Fruit fly (Drosophila melanogaster) Kc167 (cell line): ENCODE results near the gene Pxt.

Source experiments
- Myc ChIP-seq: fragments of >200 bp; optimal IDR thresholded peaks from 2 replicates; lab custom pipeline; 2017; ENCODE audit warnings: missing external identifiers
- Sin3A ChIP-seq: fragments of >200 bp; optimal IDR thresholded peaks from 2 replicates; lab custom pipeline; 2018; ENCODE audit warnings: missing external identifiers
- h ChIP-seq: fragments of >200 bp; optimal IDR thresholded peaks from 3 replicates; lab custom pipeline; 2018; ENCODE audit warnings: missing external identifiers
- insv ChIP-seq: fragments of >200 bp; optimal IDR thresholded peaks from 3 replicates; lab custom pipeline; 2018; ENCODE audit warnings: missing external identifiers
- psq ChIP-seq: fragments of >200 bp; optimal IDR thresholded peaks from 2 replicates; lab custom pipeline; 2017; ENCODE audit warnings: missing external identifiers
- ttk ChIP-seq: sonication (Bioruptor generic); optimal IDR thresholded peaks from 2 replicates; lab custom pipeline; 2017; ENCODE audit warnings: missing external identifiers

Gene Pxt

dm6 chr3R:17718760-17719625, at the start of gene Pxt:
Gene Pxt (plus strand): TSS chr3R:17719454.
- TF ChIP-seq Sin3A (no peak), insv (lab: Kevin White, UChicago) (no peak), h (lab: Kevin White, UChicago) (no peak), ttk (lab: Kevin White, UChicago) (no peak), Myc (no peak), psq (lab: Kevin White, UChicago) (no peak)

- no peak for TF ChIP-seq Myc
Measured at dm6 chr3R:17670202-17670856, 48.9 kb upstream of the Pxt start.

- TF ChIP-seq h (lab: Kevin White, UChicago) = no peak
- no peak for TF ChIP-seq ttk (lab: Kevin White, UChicago)
- TF ChIP-seq psq (lab: Kevin White, UChicago) = no peak
- TF ChIP-seq Sin3A = no peak
- no peak for TF ChIP-seq Myc
- TF ChIP-seq insv (lab: Kevin White, UChicago) = no peak
Measured at dm6 chr3R:17670857-17671336, 48.4 kb upstream of the Pxt start, which contains the start of the genes CG7523 and Mps1. Gene CG7523 (minus strand): TSS chr3R:17670895. Gene Mps1 (plus strand): TSS chr3R:17671271.

dm6 chr3R:17678138-17678873, 40.9 kb upstream of the Pxt start:
- TF ChIP-seq psq (lab: Kevin White, UChicago) (no peak), Myc (no peak), ttk (lab: Kevin White, UChicago) (no peak), h (lab: Kevin White, UChicago) (no peak), Sin3A (no peak), insv (lab: Kevin White, UChicago) (no peak)

- TF ChIP-seq h (lab: Kevin White, UChicago) (no peak), ttk (lab: Kevin White, UChicago) (no peak), psq (lab: Kevin White, UChicago) (no peak), insv (lab: Kevin White, UChicago) (no peak), Myc (no peak), Sin3A (no peak)
Measured at dm6 chr3R:17679368-17679997, 39.8 kb upstream of the Pxt start.

- TF ChIP-seq insv (lab: Kevin White, UChicago) (no peak), ttk (lab: Kevin White, UChicago) (no peak), Sin3A (no peak), psq (lab: Kevin White, UChicago) (no peak), Myc (no peak), h (lab: Kevin White, UChicago) (no peak)
Measured at dm6 chr3R:17680268-17680638, 39.0 kb upstream of the Pxt start.

dm6 chr3R:17680639-17681302, 38.5 kb upstream of the Pxt start:
- TF ChIP-seq ttk (lab: Kevin White, UChicago) (no peak), h (lab: Kevin White, UChicago) (no peak), Sin3A (no peak), insv (lab: Kevin White, UChicago) (no peak), Myc (no peak)

dm6 chr3R:17681611-17682243, 37.5 kb upstream of the Pxt start:
- TF ChIP-seq Myc (no peak), Sin3A (no peak), ttk (lab: Kevin White, UChicago) (no peak), psq (lab: Kevin White, UChicago) (no peak), insv (lab: Kevin White, UChicago) (no peak), h (lab: Kevin White, UChicago) (no peak)

dm6 chr3R:17682244-17682773, 36.9 kb upstream of the Pxt start, which contains the start of the genes alt and CG7655:
Gene alt (minus strand): TSS chr3R:17682515.
Gene CG7655 (plus strand): TSS chr3R:17682669.
- no peak for TF ChIP-seq Myc
- no peak for TF ChIP-seq Sin3A

- TF ChIP-seq psq (lab: Kevin White, UChicago) (no peak), Sin3A (no peak), h (lab: Kevin White, UChicago) (no peak), ttk (lab: Kevin White, UChicago) (no peak), insv (lab: Kevin White, UChicago) (no peak), Myc (no peak)
Measured at dm6 chr3R:17684854-17685253, 34.4 kb upstream of the Pxt start, which contains the start of the genes CG31251 and CG31360. Gene CG31251 (minus strand): TSS chr3R:17684915. Gene CG31360 (plus strand): TSS chr3R:17685097.
